Fruit fly (Drosophila melanogaster): Measurements from ENCODE around the gene CG12091.

CG12091 gene

DNA sequence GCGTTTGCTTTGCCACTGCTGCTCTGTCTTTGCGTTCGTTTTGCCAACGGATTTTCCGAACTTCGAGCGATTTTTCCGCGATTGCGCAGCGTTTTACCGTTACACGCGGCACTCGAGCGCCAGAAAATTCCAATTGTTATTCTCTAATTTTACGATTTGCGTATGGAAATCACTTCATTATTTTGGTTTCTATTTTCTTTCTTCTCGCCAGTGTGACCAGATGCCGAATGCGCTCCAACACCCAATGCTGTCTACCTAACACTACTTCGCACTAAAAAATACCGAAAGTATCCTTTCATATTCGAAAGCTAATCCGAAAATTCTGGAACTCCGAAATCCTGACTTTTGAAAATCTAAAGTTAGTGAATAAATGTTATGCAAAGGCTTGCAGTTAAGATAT lies 40.2 kb downstream of the CG12091 start, which contains the start of gene CG12084 (continued):
- TF ChIP-seq Gug (GFP tag; IDR thresholded peaks at IDR 0.05) = no peak
- no peak for TF ChIP-seq CG11398 (GFP tag; optimal IDR thresholded peaks at IDR 0.05)
- TF ChIP-seq ci (GFP tag; IDR thresholded peaks at IDR 0.05) = no peak; the same call in 2 of the 3 replicates
- no peak for TF ChIP-seq tll (GFP tag; optimal IDR thresholded peaks at IDR 0.05)
- TF ChIP-seq CG1529 (GFP tag; optimal IDR thresholded peaks at IDR 0.05) = no peak
- peak; percentile 41 for TF ChIP-seq CHES-1-like (GFP tag; optimal IDR thresholded peaks at IDR 0.05)
- TF ChIP-seq CG10431 (GFP tag; optimal IDR thresholded peaks at IDR 0.05) = no peak
- TF ChIP-seq CG34422 (GFP tag; IDR thresholded peaks at IDR 0.05) = peak; percentile 21; the same call in 1 of the 3 replicates
- peak; percentile 85 for TF ChIP-seq MESR4 (GFP tag; optimal IDR thresholded peaks at IDR 0.05)
- peak; percentile 27 for TF ChIP-seq Ets97D (GFP tag; optimal IDR thresholded peaks at IDR 0.05)
- no peak for TF ChIP-seq onecut (GFP tag; IDR thresholded peaks at IDR 0.05)
- TF ChIP-seq ems (GFP tag; optimal IDR thresholded peaks at IDR 0.05) = no peak
- no peak for TF ChIP-seq CG31441 (GFP tag; IDR thresholded peaks at IDR 0.05)
- no peak for TF ChIP-seq Ptx1 (GFP tag; IDR thresholded peaks at IDR 0.05)
- TF ChIP-seq grn (GFP tag; optimal IDR thresholded peaks at IDR 0.05) = no peak
- TF ChIP-seq her (GFP tag; optimal IDR thresholded peaks at IDR 0.05) = peak; percentile 13
- no peak for TF ChIP-seq hb (GFP tag; IDR thresholded peaks at IDR 0.05; ENCODE audit: partially characterized antibody)
- no peak for TF ChIP-seq CG11504 (tag; optimal IDR thresholded peaks at IDR 0.05)
- TF ChIP-seq CG4617 (GFP tag; optimal IDR thresholded peaks at IDR 0.05; ENCODE audit: borderline replicate concordance) = peak; percentile 89
- no peak for TF ChIP-seq CG2120 (GFP tag; optimal IDR thresholded peaks at IDR 0.05)
- TF ChIP-seq bowl (GFP tag; IDR thresholded peaks at IDR 0.05) = no peak
- TF ChIP-seq bcd (GFP tag; optimal IDR thresholded peaks at IDR 0.05) = no peak
- TF ChIP-seq HmgZ (tag; optimal IDR thresholded peaks at IDR 0.05) = peak; percentile 2
- no peak for TF ChIP-seq abd-A (tag; optimal IDR thresholded peaks at IDR 0.05)
- no peak for TF ChIP-seq sim (GFP tag; IDR thresholded peaks at IDR 0.05)
- TF ChIP-seq pan (optimal IDR thresholded peaks at IDR 0.05) = no peak
- TF ChIP-seq pan (GFP tag; optimal IDR thresholded peaks at IDR 0.05 in 1 of 2, IDR thresholded peaks at IDR 0.05 in 1 of 2) = no peak
- no peak for TF ChIP-seq lab (GFP tag; optimal IDR thresholded peaks at IDR 0.05)
- no peak for TF ChIP-seq BtbVII (GFP tag; optimal IDR thresholded peaks at IDR 0.05)
- no peak for TF ChIP-seq btn (GFP tag; optimal IDR thresholded peaks at IDR 0.05)
- no peak for TF ChIP-seq Dfd (GFP tag; optimal IDR thresholded peaks at IDR 0.05)
- 0 out of 2 replicates have a peak, but pooled peaks have one; percentile 19 for TF ChIP-seq amos (GFP tag; IDR thresholded peaks at IDR 0.05; ENCODE audit: partially characterized antibody)
- peak; percentile 96 for TF ChIP-seq gfzf (GFP tag; optimal IDR thresholded peaks at IDR 0.05)
- peak; percentile 90 for TF ChIP-seq stwl (tag; optimal IDR thresholded peaks at IDR 0.05)
- no peak for TF ChIP-seq Hr78 (GFP tag; optimal IDR thresholded peaks at IDR 0.05)
- TF ChIP-seq nom (GFP tag; optimal IDR thresholded peaks at IDR 0.05) = peak; percentile 7
- TF ChIP-seq CG10959 (GFP tag; IDR thresholded peaks at IDR 0.05) = no peak
- TF ChIP-seq sens (GFP tag) = peak; percentile 70
- no peak for TF ChIP-seq salm (tag; optimal IDR thresholded peaks at IDR 0.05)
- TF ChIP-seq CG3065 (GFP tag; optimal IDR thresholded peaks at IDR 0.05) = no peak
- no peak for TF ChIP-seq ase (GFP tag; IDR thresholded peaks at IDR 0.05)
- peak; percentile 26 for TF ChIP-seq Dp (GFP tag; optimal IDR thresholded peaks at IDR 0.05)
- TF ChIP-seq CG17612 (GFP tag; IDR thresholded peaks at IDR 0.05) = no peak
- TF ChIP-seq tgo (GFP tag; IDR thresholded peaks at IDR 0.05) = no peak
- no peak for TF ChIP-seq usp (GFP tag; optimal IDR thresholded peaks at IDR 0.05)
- no peak for TF ChIP-seq yki (optimal IDR thresholded peaks at IDR 0.05)
- TF ChIP-seq CG17568 (GFP tag; optimal IDR thresholded peaks at IDR 0.05) = no peak
- TF ChIP-seq Jarid2 (GFP tag; optimal IDR thresholded peaks at IDR 0.05) = no peak
- TF ChIP-seq nerfin-2 (GFP tag; IDR thresholded peaks at IDR 0.05; ENCODE audit: partially characterized antibody) = no peak
- peak; percentile 33; the same call in 1 of the 2 replicates for TF ChIP-seq MBD-R2 (GFP tag; IDR thresholded peaks at IDR 0.05)
- no peak for TF ChIP-seq CG13624 (GFP tag; optimal IDR thresholded peaks at IDR 0.05)
- TF ChIP-seq CG16863 (GFP tag; optimal IDR thresholded peaks at IDR 0.05) = no peak
